Fruit fly (Drosophila melanogaster): ENCODE measurements around the gene mus304.

Gene mus304

dm6 chr3L:18106021-18106944, 3.3 kb upstream of the mus304 start, which contains the start of the genes CG13698 and mRpS26 (continued):
- TF ChIP-seq CG11762 (GFP tag; optimal IDR thresholded peaks at IDR 0.05; ENCODE audit: insufficient read depth) (peak; percentile 31), OdsH (GFP tag; optimal IDR thresholded peaks at IDR 0.05) (peak; percentile 78), CG6808 (GFP tag; optimal IDR thresholded peaks at IDR 0.05) (peak; percentile 67), cyc (GFP tag; optimal IDR thresholded peaks at IDR 0.05) (peak; percentile 42), lz (GFP tag; optimal IDR thresholded peaks at IDR 0.05) (peak; percentile 69), CG11902 (GFP tag; optimal IDR thresholded peaks at IDR 0.05) (peak; percentile 46), CG3919 (GFP tag; optimal IDR thresholded peaks at IDR 0.05) (peak; percentile 46), Hr4 (GFP tag; optimal IDR thresholded peaks at IDR 0.05) (peak; percentile 65), acj6 (GFP tag; optimal IDR thresholded peaks at IDR 0.05) (peak; percentile 74), CG15336 (GFP tag; IDR thresholded peaks at IDR 0.05) (no peak), Ets21C (GFP tag; optimal IDR thresholded peaks at IDR 0.05) (peak; percentile 25)

- peak; percentile 40 for TF ChIP-seq fkh (GFP tag; optimal IDR thresholded peaks at IDR 0.05)
- TF ChIP-seq achi (GFP tag; optimal IDR thresholded peaks at IDR 0.05) = no peak
Measured at dm6 chr3L:18112669-18113068, 3.1 kb downstream of the mus304 start, which contains the start of the genes CG32195 and CG7341. CG32195 (plus strand) TSS chr3L:18112959. CG7341 (plus strand) TSS chr3L:18112959.

DNA sequence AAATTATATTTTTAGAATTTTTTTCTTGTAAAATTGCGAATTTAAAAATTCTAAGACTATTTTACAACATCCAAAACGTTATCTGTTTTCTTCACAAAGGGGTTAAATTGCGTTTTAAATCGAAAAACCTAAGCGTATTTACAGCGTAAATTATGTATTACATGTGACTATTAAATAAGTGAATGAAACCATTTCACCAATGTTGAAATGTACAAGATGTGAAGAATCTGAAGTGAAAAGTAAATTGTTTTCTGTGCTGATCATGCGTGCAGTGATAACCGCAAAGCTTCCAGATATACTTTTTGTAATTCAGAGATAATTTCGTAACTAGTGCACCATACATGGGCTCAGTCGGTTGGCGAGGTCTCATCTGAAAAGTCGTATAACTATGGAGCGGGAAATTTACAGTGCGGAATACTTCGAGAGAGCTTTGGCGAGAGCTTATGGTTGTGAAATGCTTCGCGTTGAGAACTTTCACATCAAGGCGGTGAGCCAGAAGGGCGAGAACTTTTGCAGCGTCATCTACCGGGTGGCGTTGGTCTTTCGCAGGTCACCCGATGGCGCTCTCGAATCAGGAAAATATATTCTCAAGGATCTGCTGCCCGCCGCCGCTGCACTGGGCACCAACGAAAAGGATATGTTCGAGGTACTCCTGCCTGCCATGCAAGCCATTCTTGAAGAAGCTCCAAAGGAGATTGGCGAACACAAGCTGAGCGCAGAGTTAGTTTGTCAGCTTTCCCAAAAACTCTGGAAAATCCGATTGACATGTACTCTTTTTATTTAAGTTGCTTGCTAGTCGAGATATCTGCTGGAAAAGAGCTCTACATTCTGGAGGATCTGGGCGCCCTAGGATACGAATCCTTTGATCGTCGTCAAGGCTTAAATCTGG, 4.7 kb downstream of the mus304 start:
- TF ChIP-seq CG6808 (GFP tag; optimal IDR thresholded peaks at IDR 0.05) (peak; percentile 43), Eip93F (GFP tag; optimal IDR thresholded peaks at IDR 0.05) (no peak), CG3919 (GFP tag; optimal IDR thresholded peaks at IDR 0.05) (peak; percentile 68), fd85E (GFP tag; optimal IDR thresholded peaks at IDR 0.05) (no peak), Sox15 (GFP tag; optimal IDR thresholded peaks at IDR 0.05) (peak; percentile 36), Hr39 (GFP tag; optimal IDR thresholded peaks at IDR 0.05) (no peak), Hr4 (GFP tag; optimal IDR thresholded peaks at IDR 0.05) (peak; percentile 42), CG11762 (GFP tag; optimal IDR thresholded peaks at IDR 0.05; ENCODE audit: insufficient read depth) (no peak), CG7368 (GFP tag; optimal IDR thresholded peaks at IDR 0.05) (peak; percentile 13), CG16779 (tag; optimal IDR thresholded peaks at IDR 0.05) (no peak), CG3032 (tag; optimal IDR thresholded peaks at IDR 0.05) (peak; percentile 61), CG8119 (GFP tag; IDR thresholded peaks at IDR 0.05) (no peak), eg (GFP tag; IDR thresholded peaks at IDR 0.05) (peak; percentile 46), vri (GFP tag; optimal IDR thresholded peaks at IDR 0.05) (peak; percentile 69), CG10669 (GFP tag; optimal IDR thresholded peaks at IDR 0.05) (peak; percentile 63), fkh (GFP tag; optimal IDR thresholded peaks at IDR 0.05) (no peak), CG6276 (GFP tag; optimal IDR thresholded peaks at IDR 0.05) (no peak), CG6792 (GFP tag; optimal IDR thresholded peaks at IDR 0.05) (peak; percentile 55), Gug (GFP tag; IDR thresholded peaks at IDR 0.05) (no peak; the same call in 1 of the 2 replicates), OdsH (GFP tag; optimal IDR thresholded peaks at IDR 0.05) (peak; percentile 49), Eip75B (GFP tag; optimal IDR thresholded peaks at IDR 0.05) (peak; percentile 32), salr (GFP tag; optimal IDR thresholded peaks at IDR 0.05) (peak in 1 of 2 experiments; percentile 4), CG11902 (GFP tag; optimal IDR thresholded peaks at IDR 0.05) (peak; percentile 8), Sox102F (GFP tag; optimal IDR thresholded peaks at IDR 0.05) (no peak), ss (GFP tag; optimal IDR thresholded peaks at IDR 0.05) (peak in 1 of 2 experiments; percentile 41), esn (GFP tag; optimal IDR thresholded peaks at IDR 0.05) (peak; percentile 30), Met (GFP tag; optimal IDR thresholded peaks at IDR 0.05) (peak; percentile 64), CG1621 (tag; optimal IDR thresholded peaks at IDR 0.05) (no peak), CG10631 (GFP tag; optimal IDR thresholded peaks at IDR 0.05) (peak; percentile 55), CG15336 (GFP tag; IDR thresholded peaks at IDR 0.05) (peak; percentile 58), CG6163 (GFP tag; IDR thresholded peaks at IDR 0.05) (peak; percentile 62; the same call in 1 of the 3 replicates), achi (GFP tag; optimal IDR thresholded peaks at IDR 0.05) (peak; percentile 61), topi (GFP tag; optimal IDR thresholded peaks at IDR 0.05) (peak; percentile 43), svp (GFP tag) (peak; percentile 90), net (GFP tag; optimal IDR thresholded peaks at IDR 0.05) (no peak), CG4318 (GFP tag; optimal IDR thresholded peaks at IDR 0.05) (no peak), pdm3 (GFP tag; optimal IDR thresholded peaks at IDR 0.05) (peak; percentile 27), Ets21C (GFP tag; optimal IDR thresholded peaks at IDR 0.05) (peak; percentile 6)
